Worm (Caenorhabditis elegans) whole organism, L3 larva: ENCODE measurements around the gene arrd-11.

Source experiments
- aly-2 ChIP-seq: fragments of 150-350 bp; optimal IDR thresholded peaks from 2 replicates; lab custom pipeline; 2014; ENCODE audit warnings: missing biosample characterization, missing genetic modification characterization
- ama-1 ChIP-seq: fragments of 150-350 bp; optimal IDR thresholded peaks from 2 replicates; lab custom pipeline; 2018
- ceh-28 ChIP-seq: fragments of 150-350 bp; optimal IDR thresholded peaks from 2 replicates; lab custom pipeline; 2014; ENCODE audit warnings: missing biosample characterization, missing genetic modification reagents, missing genetic modification characterization
- ceh-82 ChIP-seq: fragments of 150-350 bp; optimal IDR thresholded peaks from 2 replicates; lab custom pipeline; 2014; ENCODE audit warnings: missing biosample characterization, missing genetic modification characterization
- ceh-9 ChIP-seq: sonication (generic microtip); optimal IDR thresholded peaks from 2 replicates; lab custom pipeline; 2018; ENCODE audit warnings: missing biosample characterization, missing genetic modification characterization
- egl-27 ChIP-seq: sonication (generic microtip); optimal IDR thresholded peaks from 4 replicates; lab custom pipeline; 2017; ENCODE audit warnings: missing biosample characterization, missing genetic modification reagents, missing genetic modification characterization
- elt-1 ChIP-seq: fragments of 150-350 bp; optimal IDR thresholded peaks from 2 replicates; lab custom pipeline; 2014; ENCODE audit warnings: missing biosample characterization, missing genetic modification characterization
- elt-2 ChIP-seq: sonication (generic microtip); optimal IDR thresholded peaks from 2 replicates; lab custom pipeline; 2016; ENCODE audit warnings: missing genetic modification reagents, mild to moderate bottlenecking, missing genetic modification characterization, missing compliant biosample characterization
- elt-3 ChIP-seq, 3 experiments: fragments of 150-350 bp in 1 of 3; sonication (generic microtip) in 2 of 3; optimal IDR thresholded peaks; 2 replicates in 2 of 3; 4 replicates in 1 of 3; lab custom pipeline; 2014 to 2017; ENCODE audit warnings: missing biosample characterization in 3 of 3, missing genetic modification characterization in 3 of 3
- eor-1 ChIP-seq, 2 experiments: fragments of 150-350 bp; optimal IDR thresholded peaks; 2 replicates each; lab custom pipeline; 2014 to 2018; ENCODE audit warnings: missing biosample characterization in 2 of 2, missing genetic modification characterization in 2 of 2
- hmg-11 ChIP-seq: sonication (generic microtip); optimal IDR thresholded peaks from 2 replicates; lab custom pipeline; 2016; ENCODE audit warnings: missing genetic modification characterization, missing compliant biosample characterization
- jun-1 ChIP-seq: fragments of 150-350 bp; optimal IDR thresholded peaks from 2 replicates; lab custom pipeline; 2014; ENCODE audit warnings: missing biosample characterization, missing genetic modification reagents, missing genetic modification characterization
- lin-15B ChIP-seq: fragments of 150-350 bp; optimal IDR thresholded peaks from 2 replicates; lab custom pipeline; 2014; ENCODE audit warnings: missing biosample characterization, missing genetic modification characterization
- lin-39 ChIP-seq: fragments of 150-350 bp; optimal IDR thresholded peaks from 2 replicates; lab custom pipeline; 2018; ENCODE audit warnings: missing biosample characterization, missing genetic modification reagents, missing genetic modification characterization
- lsy-12 ChIP-seq: sonication (generic microtip); optimal IDR thresholded peaks from 2 replicates; lab custom pipeline; 2016; ENCODE audit warnings: mild to moderate bottlenecking, missing genetic modification characterization, missing compliant biosample characterization
- mdl-1 ChIP-seq: fragments of 150-350 bp; optimal IDR thresholded peaks from 2 replicates; lab custom pipeline; 2014; ENCODE audit warnings: missing biosample characterization, missing genetic modification characterization
- nfya-1 ChIP-seq: sonication (generic microtip); optimal IDR thresholded peaks from 2 replicates; lab custom pipeline; 2017; ENCODE audit warnings: missing genetic modification characterization, mild to moderate bottlenecking, missing compliant biosample characterization, antibody characterized with exemption, moderate library complexity; ENCODE audit not compliant: insufficient read depth
- nhr-23 ChIP-seq: fragments of 150-350 bp; optimal IDR thresholded peaks from 2 replicates; lab custom pipeline; 2014; ENCODE audit warnings: missing biosample characterization, missing genetic modification reagents, missing genetic modification characterization
- nhr-25 ChIP-seq: sonication (generic microtip); optimal IDR thresholded peaks from 2 replicates; lab custom pipeline; 2017; ENCODE audit warnings: missing biosample characterization, missing genetic modification characterization
- nhr-28 ChIP-seq: fragments of 150-350 bp; optimal IDR thresholded peaks from 2 replicates; lab custom pipeline; 2014; ENCODE audit warnings: missing biosample characterization, missing genetic modification characterization
- nhr-43 ChIP-seq: sonication (generic microtip); optimal IDR thresholded peaks from 2 replicates; lab custom pipeline; 2016; ENCODE audit warnings: mild to moderate bottlenecking, missing genetic modification characterization, missing compliant biosample characterization; ENCODE audit not compliant: poor library complexity, severe bottlenecking
- nhr-67 ChIP-seq: fragments of 150-350 bp; optimal IDR thresholded peaks from 2 replicates; lab custom pipeline; 2014; ENCODE audit warnings: missing biosample characterization, missing genetic modification characterization
- nhr-76 ChIP-seq: fragments of 150-350 bp; sonication (generic microtip); optimal IDR thresholded peaks from 5 replicates; lab custom pipeline; 2014; ENCODE audit warnings: missing biosample characterization, missing genetic modification characterization
- nhr-77 ChIP-seq: fragments of 150-350 bp; optimal IDR thresholded peaks from 2 replicates; lab custom pipeline; 2014; ENCODE audit warnings: missing biosample characterization, missing genetic modification characterization
- pha-4 ChIP-seq: fragments of 150-350 bp; optimal IDR thresholded peaks from 2 replicates; lab custom pipeline; 2014; ENCODE audit warnings: missing biosample characterization, missing genetic modification reagents, missing genetic modification characterization
- sea-2 ChIP-seq: fragments of 150-350 bp; sonication (generic microtip); optimal IDR thresholded peaks from 4 replicates; lab custom pipeline; 2014; ENCODE audit warnings: missing biosample characterization, missing genetic modification reagents, missing genetic modification characterization
- snpc-4 ChIP-seq: fragments of 150-350 bp; optimal IDR thresholded peaks from 2 replicates; lab custom pipeline; 2014; ENCODE audit warnings: missing biosample characterization, missing genetic modification characterization
- tbx-2 ChIP-seq: sonication (generic microtip); optimal IDR thresholded peaks from 2 replicates; lab custom pipeline; 2016; ENCODE audit warnings: mild to moderate bottlenecking, missing genetic modification characterization, missing compliant biosample characterization
- unc-39 ChIP-seq: sonication (generic microtip); optimal IDR thresholded peaks from 4 replicates; lab custom pipeline; 2017; ENCODE audit warnings: missing biosample characterization, missing genetic modification characterization
- unc-62 ChIP-seq: fragments of 150-350 bp; sonication (generic microtip); optimal IDR thresholded peaks from 4 replicates; lab custom pipeline; 2014; ENCODE audit warnings: missing biosample characterization, missing genetic modification reagents, missing genetic modification characterization
- zag-1 ChIP-seq: fragments of 150-350 bp; optimal IDR thresholded peaks from 2 replicates; lab custom pipeline; 2014; ENCODE audit warnings: missing biosample characterization, missing genetic modification characterization
- ztf-11 ChIP-seq: fragments of 150-350 bp; optimal IDR thresholded peaks from 2 replicates; lab custom pipeline; 2014; ENCODE audit warnings: missing biosample characterization, missing genetic modification characterization
- ztf-4 ChIP-seq: fragments of 150-350 bp; optimal IDR thresholded peaks from 2 replicates; lab custom pipeline; 2014; ENCODE audit warnings: missing biosample characterization, missing genetic modification characterization

arrd-11 gene

ce11 chrII:13741449-13741848 lies 21.8 kb upstream of the arrd-11 start, which contains the start of gene mig-14:
mig-14 (plus strand) TSS chrII:13741738.
- TF ChIP-seq nfya-1 (tag; lab: Kevin White, UChicago) (peak; percentile 96), unc-39 (tag; lab: Kevin White, UChicago) (no peak), elt-2 (tag; lab: Kevin White, UChicago) (no peak)

- TF ChIP-seq ceh-82 (tag; lab: Kevin White, UChicago) (no peak), jun-1 (tag; lab: Kevin White, UChicago) (no peak), nhr-67 (tag; lab: Kevin White, UChicago) (no peak), hmg-11 (tag; lab: Kevin White, UChicago) (no peak)
Measured at ce11 chrII:13750128-13750527, 13.1 kb upstream of the arrd-11 start.

ce11 chrII:13751030-13751429 lies 12.2 kb upstream of the arrd-11 start:
- TF ChIP-seq pha-4 (tag; lab: Kevin White, UChicago) (peak; percentile 45), lin-15B (no peak), ztf-4 (tag; lab: Kevin White, UChicago) (no peak)

ce11 chrII:13752016-13752415 lies 11.2 kb upstream of the arrd-11 start, which contains the start of gene arrd-14:
arrd-14 (plus strand) TSS chrII:13752316.
- TF ChIP-seq unc-39 (tag; lab: Kevin White, UChicago) (no peak), ceh-82 (tag; lab: Kevin White, UChicago) (no peak), ama-1 (lab: Kevin White, UChicago) (no peak), elt-1 (tag; lab: Kevin White, UChicago) (no peak), ceh-28 (tag; lab: Kevin White, UChicago) (no peak), ztf-4 (tag; lab: Kevin White, UChicago) (no peak), nhr-25 (tag; lab: Kevin White, UChicago) (no peak), nhr-43 (tag; lab: Kevin White, UChicago) (no peak), mdl-1 (no peak), ceh-9 (tag; lab: Kevin White, UChicago) (no peak), unc-62 (GFP tag; lab: Kevin White, UChicago) (no peak), egl-27 (no peak), lsy-12 (tag; lab: Kevin White, UChicago) (no peak), sea-2 (GFP tag; lab: Kevin White, UChicago) (no peak), ztf-11 (tag; lab: Kevin White, UChicago) (no peak)

- TF ChIP-seq ceh-82 (tag; lab: Kevin White, UChicago) (no peak), ama-1 (lab: Kevin White, UChicago) (no peak), lin-39 (peak; percentile 40), hmg-11 (tag; lab: Kevin White, UChicago) (peak; percentile 15), nfya-1 (tag; lab: Kevin White, UChicago) (peak; percentile 29), zag-1 (tag; lab: Kevin White, UChicago) (no peak)
- TF ChIP-seq, all 47 proteins: peak for 3
Measured at ce11 chrII:13756232-13756631, 7.0 kb upstream of the arrd-11 start.

- TF ChIP-seq tbx-2 (tag; lab: Kevin White, UChicago) (no peak), nhr-23 (tag; lab: Kevin White, UChicago) (no peak), nhr-28 (tag; lab: Kevin White, UChicago) (no peak), egl-27 (no peak), zag-1 (tag; lab: Kevin White, UChicago) (no peak), lin-39 (no peak), elt-3 (tag; optimal IDR thresholded peaks at IDR 0.05; lab: Kevin White, UChicago) (no peak), snpc-4 (no peak), eor-1 (tag; optimal IDR thresholded peaks at IDR 0.05; lab: Kevin White, UChicago) (no peak), ceh-28 (tag; lab: Kevin White, UChicago) (no peak), lsy-12 (tag; lab: Kevin White, UChicago) (no peak), lin-15B (no peak), ama-1 (lab: Kevin White, UChicago) (no peak), sea-2 (GFP tag; lab: Kevin White, UChicago) (no peak), aly-2 (tag; lab: Kevin White, UChicago) (no peak), ceh-9 (tag; lab: Kevin White, UChicago) (no peak), nhr-76 (tag; lab: Kevin White, UChicago) (no peak), hmg-11 (tag; lab: Kevin White, UChicago) (no peak), nhr-77 (tag; lab: Kevin White, UChicago) (no peak)
- TF ChIP-seq, all 47 proteins: peak for 0
Measured at ce11 chrII:13758108-13758507, 5.1 kb upstream of the arrd-11 start, which contains the start of gene arrd-13. arrd-13 (plus strand) TSS chrII:13758408.
